Fruit fly (Drosophila melanogaster): ENCODE results near the gene twit.

- TF ChIP-seq CG8478 (optimal IDR thresholded peaks at IDR 0.05) (no peak), usp (GFP tag; optimal IDR thresholded peaks at IDR 0.05) (no peak)
Measured at dm6 chr2L:20883624-20884220, 31.3 kb downstream of the twit start.

Data from whole organism.